Fruit fly (Drosophila melanogaster) whole organism, larva: Measurements from ENCODE around the gene CG32576.

Experiments used
- noc ChIP-seq: fragments of 200-800 bp; sonication (Bioruptor generic); optimal IDR thresholded peaks from 3 replicates; lab custom pipeline; 2019; ENCODE audit warnings: missing biosample characterization, mild to moderate bottlenecking, missing genetic modification characterization, moderate library complexity

The CG32576 gene

dm6 chrX:16278783-16279182, 9.6 kb downstream of the CG32576 start:
- TF ChIP-seq noc (tag; lab: Kevin White, UChicago): peak; percentile 48

- TF ChIP-seq noc (tag; lab: Kevin White, UChicago): no peak
These were observed 10.3 kb downstream of the CG32576 start, which contains the start of gene eas for dm6 chrX:16277878-16278506. Gene eas (plus strand): TSS chrX:16278328.

- TF ChIP-seq noc (tag; lab: Kevin White, UChicago): peak; percentile 59
These were observed 12.4 kb downstream of the CG32576 start, which contains the start of the genes kat80 and Prosalpha4 for dm6 chrX:16275854-16276338. Gene kat80 (minus strand): TSS chrX:16276180. Gene Prosalpha4 (plus strand): TSS chrX:16276270.

DNA sequence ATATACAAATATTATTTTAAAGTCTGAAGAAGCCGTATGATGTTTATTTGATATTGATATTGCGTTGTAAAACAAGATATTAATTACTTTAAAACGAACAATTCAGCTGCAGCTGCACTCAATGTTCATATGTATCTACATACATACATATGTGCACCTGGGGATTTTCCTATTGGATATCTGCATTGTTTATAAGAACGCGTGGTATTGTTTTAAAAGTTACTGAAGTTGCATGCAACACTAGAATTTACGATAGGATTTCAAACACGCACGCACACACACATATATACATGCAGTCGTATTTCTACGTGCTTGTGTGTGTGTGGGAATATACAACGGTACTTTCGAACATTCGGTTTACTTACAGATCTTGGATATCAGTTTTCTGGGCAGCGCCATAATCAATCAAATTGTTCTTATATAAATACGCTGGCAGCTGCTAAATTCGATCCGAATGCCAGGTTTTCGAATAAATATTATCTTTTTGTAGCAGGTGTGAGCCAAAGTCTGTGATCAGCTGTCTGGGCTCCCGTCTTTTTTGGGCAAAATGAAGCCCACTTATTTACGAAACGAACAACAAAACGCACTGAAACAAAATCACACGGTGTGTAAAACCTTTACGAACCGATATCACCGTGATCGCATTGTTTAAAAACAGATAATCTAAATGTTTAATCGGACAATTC, 13.0 kb downstream of the CG32576 start:
- TF ChIP-seq noc (tag; lab: Kevin White, UChicago): no peak

DNA sequence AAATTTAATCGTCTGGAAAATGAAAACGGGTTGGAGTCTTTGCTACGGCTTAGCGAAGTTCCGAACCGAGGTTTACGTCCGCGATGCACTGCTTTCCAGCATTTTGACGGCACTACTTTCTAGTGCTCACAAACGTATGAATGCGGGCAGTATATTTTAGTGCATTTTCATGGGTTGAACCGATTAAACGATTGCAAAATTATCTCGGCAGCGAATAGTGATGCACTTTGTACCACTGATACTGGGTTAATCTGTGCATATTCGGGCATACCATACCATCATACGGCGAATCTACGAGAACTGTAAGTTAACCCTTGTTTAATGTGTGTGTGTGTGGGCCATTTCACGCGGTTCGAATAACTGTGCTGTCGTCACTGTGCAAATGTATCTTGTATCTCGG, 17.5 kb downstream of the CG32576 start, which contains the start of gene Mfe2:
TSS of gene Mfe2 (plus strand) at position 157 of the 400 bp plus-strand sequence.
- TF ChIP-seq noc (tag; lab: Kevin White, UChicago): peak; percentile 49

dm6 chrX:16266437-16266836, 21.9 kb downstream of the CG32576 start, which contains the start of gene CG12507:
Gene CG12507 (minus strand): TSS chrX:16266537.
- TF ChIP-seq noc (tag; lab: Kevin White, UChicago): no peak

- TF ChIP-seq noc (tag; lab: Kevin White, UChicago): no peak
These were observed 24.9 kb downstream of the CG32576 start for dm6 chrX:16263415-16263814.

- TF ChIP-seq noc (tag; lab: Kevin White, UChicago): no peak
These were observed 43.6 kb downstream of the CG32576 start for dm6 chrX:16244731-16245130.

dm6 chrX:16243989-16244388, 44.3 kb downstream of the CG32576 start:
- no peak for TF ChIP-seq noc (tag; lab: Kevin White, UChicago)

- TF ChIP-seq noc (tag; lab: Kevin White, UChicago): no peak
These were observed 46.4 kb downstream of the CG32576 start for dm6 chrX:16241831-16242451.
